Worm (Caenorhabditis elegans): ENCODE measurements around the gene D1046.4.

ce11 chrIV:8984566-8984965 lies 50.9 kb downstream of the D1046.4 start, which contains the start of gene nstp-1:
- no peak for TF ChIP-seq ceh-100 (GFP tag; IDR thresholded peaks at IDR 0.05)
- no peak for TF ChIP-seq dpl-1 (GFP tag; optimal IDR thresholded peaks at IDR 0.05)
- no peak for TF ChIP-seq pha-4 (tag; optimal IDR thresholded peaks at IDR 0.05)
- TF ChIP-seq attf-3 (GFP tag; conservative IDR thresholded peaks at IDR 0.05) = no peak
- TF ChIP-seq madf-3 (GFP tag; IDR thresholded peaks at IDR 0.05) = no peak
- TF ChIP-seq cebp-2 (GFP tag; IDR thresholded peaks at IDR 0.05) = no peak
- no peak for TF ChIP-seq ztf-25 (GFP tag; IDR thresholded peaks at IDR 0.05)
- no peak for TF ChIP-seq F22D6.2 (tag; optimal IDR thresholded peaks at IDR 0.05)
- TF ChIP-seq attf-6 (GFP tag; IDR thresholded peaks at IDR 0.05) = no peak
- no peak for TF ChIP-seq ama-1 (optimal IDR thresholded peaks at IDR 0.05)
- no peak for TF ChIP-seq ama-1 (GFP tag; optimal IDR thresholded peaks at IDR 0.05)
- no peak for TF ChIP-seq F49E8.2 (tag; optimal IDR thresholded peaks at IDR 0.05; ENCODE audit: insufficient read depth)
- no peak for TF ChIP-seq F55B11.4 (tag; optimal IDR thresholded peaks at IDR 0.05; ENCODE audit: borderline replicate concordance, insufficient read depth)
- TF ChIP-seq pbrm-1 (GFP tag; IDR thresholded peaks at IDR 0.05) = no peak
